Worm (Caenorhabditis elegans): ENCODE results near the gene F08F3.1.

- no peak for TF ChIP-seq lsy-2 (tag; optimal IDR thresholded peaks at IDR 0.05)
- no peak for TF ChIP-seq elt-3 (tag; optimal IDR thresholded peaks at IDR 0.05)
- TF ChIP-seq ztf-11 (tag; optimal IDR thresholded peaks at IDR 0.05), result no peak
- no peak for TF ChIP-seq ces-1 (GFP tag; optimal IDR thresholded peaks at IDR 0.05)
- TF ChIP-seq unc-120 (tag; optimal IDR thresholded peaks at IDR 0.05; ENCODE audit: poor library complexity, severe bottlenecking), result no peak
- no peak for TF ChIP-seq snpc-4 (tag; optimal IDR thresholded peaks at IDR 0.05)
- TF ChIP-seq ceh-43 (GFP tag; optimal IDR thresholded peaks at IDR 0.05), result no peak
- no peak for TF ChIP-seq nhr-12 (tag; optimal IDR thresholded peaks at IDR 0.05)
- no peak for TF ChIP-seq unc-62 (GFP tag; optimal IDR thresholded peaks at IDR 0.05)
- TF ChIP-seq nhr-76 (tag; optimal IDR thresholded peaks at IDR 0.05), result no peak
- no peak for TF ChIP-seq pha-4 (tag; optimal IDR thresholded peaks at IDR 0.05)
- no peak for TF ChIP-seq unc-39 (tag; optimal IDR thresholded peaks at IDR 0.05)
- TF ChIP-seq flh-1 (GFP tag; optimal IDR thresholded peaks at IDR 0.05), result no peak
Measured at ce11 chrV:5453615-5454014, 7.7 kb downstream of the F08F3.1 start, which contains the start of gene glc-3.

All from whole organism, mixed stage, embryonic.